Worm (Caenorhabditis elegans) whole organism, L4 larva: ENCODE data around the gene T13C2.3.

Experiments used
- F26F4.8 ChIP-seq: fragments of 200-800 bp; sonication (Bioruptor generic); conservative IDR thresholded peaks from 2 replicates; pipeline ENCODE4 v1.3.6; 2022; ENCODE audit warnings: missing genetic modification characterization, missing compliant biosample characterization
- daf-16 ChIP-seq, 3 experiments: sonication (generic microtip); optimal IDR thresholded peaks; 2 replicates each; lab custom pipeline; 2016 to 2017; ENCODE audit warnings: missing genetic modification characterization in 3 of 3, missing genetic modification reagents in 3 of 3, mild to moderate bottlenecking in 2 of 3, missing compliant biosample characterization in 2 of 3, missing biosample characterization in 1 of 3, moderate library complexity in 1 of 3
- egl-27 ChIP-seq: sonication (generic microtip); optimal IDR thresholded peaks from 3 replicates; lab custom pipeline; 2017; ENCODE audit warnings: missing biosample characterization, missing genetic modification reagents, missing genetic modification characterization
- mes-2 ChIP-seq: sonication (generic microtip); optimal IDR thresholded peaks from 2 replicates; lab custom pipeline; 2016; ENCODE audit warnings: missing genotype, mild to moderate bottlenecking, missing genetic modification characterization, missing compliant biosample characterization; ENCODE audit not compliant: poor library complexity, severe bottlenecking
- nhr-11 ChIP-seq: fragments of 150-350 bp; optimal IDR thresholded peaks from 2 replicates; lab custom pipeline; 2014; ENCODE audit warnings: missing biosample characterization, missing genetic modification characterization
- unc-62 ChIP-seq, 3 experiments: fragments of 150-350 bp in 1 of 3; sonication (generic microtip); optimal IDR thresholded peaks in 2 of 3; peaks in 1 of 3; 1 replicate in 1 of 3; 2 replicates in 2 of 3; lab custom pipeline; 2014 to 2017; ENCODE audit warnings: missing biosample characterization in 3 of 3, missing genetic modification characterization in 3 of 3, missing genetic modification reagents in 3 of 3, missing genotype in 1 of 3
- zag-1 ChIP-seq: fragments of 150-350 bp; optimal IDR thresholded peaks from 2 replicates; lab custom pipeline; 2014; ENCODE audit warnings: missing biosample characterization, missing genetic modification characterization

DNA sequence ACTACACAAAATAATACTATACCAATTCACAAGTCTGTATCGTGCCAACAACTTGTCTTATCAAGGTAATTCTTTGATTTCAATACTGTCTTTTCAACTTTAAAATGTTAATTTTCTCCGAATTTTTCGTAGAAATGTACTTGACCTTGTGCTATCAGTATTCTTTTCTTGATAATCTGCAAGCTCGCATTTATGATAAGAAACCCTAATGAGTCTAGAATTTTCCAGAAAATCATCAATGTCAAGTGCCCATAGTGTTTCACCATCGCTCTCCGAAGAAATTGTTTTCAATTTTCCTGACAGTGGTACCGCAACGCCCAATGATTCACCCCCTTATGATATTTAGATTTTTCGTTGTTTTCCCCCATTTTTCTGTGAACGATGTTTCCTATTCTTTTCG is 7.8 kb upstream of the T13C2.3 start:
- TF ChIP-seq daf-16 (GFP tag; optimal IDR thresholded peaks at IDR 0.05; lab: Kevin White, UChicago) = no peak
- TF ChIP-seq daf-16 (tag; optimal IDR thresholded peaks at IDR 0.05; lab: Kevin White, UChicago) = peak; percentile 89
- no peak for TF ChIP-seq mes-2 (tag; lab: Kevin White, UChicago)
- TF ChIP-seq nhr-11 = no peak
- no peak for TF ChIP-seq zag-1 (tag; lab: Kevin White, UChicago)
- peak in 1 of 2 experiments; percentile 55 for TF ChIP-seq unc-62 (GFP tag; optimal IDR thresholded peaks at IDR 0.05 in 1 of 2; lab: Kevin White, UChicago)
- TF ChIP-seq unc-62 (tag; optimal IDR thresholded peaks at IDR 0.05; lab: Kevin White, UChicago) = no peak
- TF ChIP-seq F26F4.8 (GFP tag; lab: Robert Waterston, UW) = no peak
- TF ChIP-seq egl-27 (tag; lab: Kevin White, UChicago) = no peak
